Fruit fly (Drosophila melanogaster): ENCODE measurements around the gene CG8312.

The CG8312 gene

DNA sequence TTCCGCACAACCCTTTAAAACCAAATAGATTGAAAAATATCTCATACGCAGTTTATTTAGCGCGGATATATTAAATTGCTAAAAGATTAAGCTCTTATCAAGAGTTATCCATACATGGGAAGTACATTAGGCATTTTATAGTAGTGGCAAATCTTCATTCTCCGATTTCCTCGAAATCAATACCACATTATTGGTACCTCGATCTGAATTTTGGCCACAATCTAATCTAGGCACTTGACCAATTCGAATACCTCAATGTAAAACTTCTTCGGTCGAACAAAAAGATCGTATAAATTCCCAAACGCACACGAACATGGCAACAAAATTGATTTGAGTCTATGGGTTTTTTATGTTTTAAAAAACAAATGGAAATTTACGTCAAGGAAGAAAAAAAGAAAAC, 52.9 kb downstream of the CG8312 start:
- no peak for TF ChIP-seq GATAd (GFP tag; optimal IDR thresholded peaks at IDR 0.05)
- no peak for TF ChIP-seq Dif (GFP tag; optimal IDR thresholded peaks at IDR 0.05; ENCODE audit: partially characterized antibody)
- no peak for TF ChIP-seq dmrt93B (GFP tag; optimal IDR thresholded peaks at IDR 0.05)
- no peak for TF ChIP-seq dl (GFP tag; optimal IDR thresholded peaks at IDR 0.05; ENCODE audit: insufficient read depth in 1 of 2, partially characterized antibody in 2 of 2)
- TF ChIP-seq Rel (GFP tag; optimal IDR thresholded peaks at IDR 0.05) = no peak
- TF ChIP-seq Rel (tag; optimal IDR thresholded peaks at IDR 0.05) = peak; percentile 67

- TF ChIP-seq Vsx2 (GFP tag; optimal IDR thresholded peaks at IDR 0.05; ENCODE audit: partially characterized antibody) = no peak
- no peak for TF ChIP-seq jim (GFP tag; optimal IDR thresholded peaks at IDR 0.05)
- no peak for TF ChIP-seq Jra (GFP tag; optimal IDR thresholded peaks at IDR 0.05)
- no peak for TF ChIP-seq HLH106 (tag; optimal IDR thresholded peaks at IDR 0.05)
These were observed 53.5 kb downstream of the CG8312 start for dm6 chr3R:9644620-9645019.

dm6 chr3R:9646104-9646707, 55.1 kb downstream of the CG8312 start, which contains the start of gene Fst:
Gene Fst, minus strand, starts transcription at chr3R:9646154.
- TF ChIP-seq jim (GFP tag; optimal IDR thresholded peaks at IDR 0.05) (no peak), h (GFP tag; optimal IDR thresholded peaks at IDR 0.05) (peak; percentile 14), Vsx2 (GFP tag; optimal IDR thresholded peaks at IDR 0.05; ENCODE audit: partially characterized antibody) (no peak), Rel (GFP tag; optimal IDR thresholded peaks at IDR 0.05) (no peak), Rel (tag; optimal IDR thresholded peaks at IDR 0.05) (peak; percentile 5), foxo (GFP tag; optimal IDR thresholded peaks at IDR 0.05) (peak in 1 of 2 experiments; percentile 13), fru (GFP tag; optimal IDR thresholded peaks at IDR 0.05) (peak; percentile 19), Dfd (GFP tag; optimal IDR thresholded peaks at IDR 0.05) (no peak)

DNA sequence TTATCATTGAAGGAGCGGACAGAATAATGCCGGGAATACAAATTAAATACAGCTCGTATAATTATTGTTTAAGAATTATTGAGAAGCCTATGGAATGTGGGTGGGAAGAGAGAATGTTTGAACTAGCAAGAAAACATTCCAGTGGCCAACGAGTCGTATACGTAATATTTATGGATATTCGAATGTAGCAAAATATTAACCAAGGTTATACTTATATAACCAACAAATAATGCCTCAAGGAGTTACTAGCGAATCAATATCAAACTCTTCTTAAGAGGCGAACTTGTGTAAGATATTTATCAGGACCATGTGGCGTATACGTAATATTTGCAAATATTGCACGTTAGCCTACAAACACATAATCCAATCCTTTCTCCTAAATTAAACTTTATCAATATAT, 74.3 kb downstream of the CG8312 start:
- TF ChIP-seq CrebA (GFP tag; optimal IDR thresholded peaks at IDR 0.05; ENCODE audit: borderline replicate concordance) (no peak), Sp1 (GFP tag; optimal IDR thresholded peaks at IDR 0.05) (no peak), ey (GFP tag; optimal IDR thresholded peaks at IDR 0.05) (no peak), usp (GFP tag; optimal IDR thresholded peaks at IDR 0.05) (no peak)

DNA sequence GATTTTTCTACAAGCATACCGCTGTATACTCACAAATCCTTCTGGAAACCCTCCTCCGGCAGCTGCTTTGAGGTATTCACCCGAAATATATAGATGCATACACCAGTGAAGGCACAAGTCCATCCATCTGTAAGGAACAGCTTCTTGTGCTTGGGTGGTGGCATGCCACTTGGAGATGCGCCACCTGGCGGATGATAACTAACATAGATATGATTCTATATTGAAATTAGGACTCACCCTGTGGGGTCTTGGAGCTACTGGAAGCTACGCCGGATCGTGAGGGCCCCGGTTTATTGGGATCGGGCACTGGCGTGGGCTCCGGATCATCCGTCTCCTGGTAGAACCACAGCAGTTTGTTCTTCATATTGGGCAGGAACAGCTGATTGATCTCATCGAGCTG, 82.1 kb downstream of the CG8312 start:
- TF ChIP-seq foxo (GFP tag; optimal IDR thresholded peaks at IDR 0.05) (no peak), Dif (GFP tag; optimal IDR thresholded peaks at IDR 0.05; ENCODE audit: partially characterized antibody) (no peak), Dfd (GFP tag; optimal IDR thresholded peaks at IDR 0.05) (no peak), HLH106 (tag; optimal IDR thresholded peaks at IDR 0.05) (no peak), Sp1 (GFP tag; optimal IDR thresholded peaks at IDR 0.05) (no peak), Jra (GFP tag; optimal IDR thresholded peaks at IDR 0.05) (no peak), dsf (GFP tag; optimal IDR thresholded peaks at IDR 0.05; ENCODE audit: borderline replicate concordance) (no peak), N (GFP tag; optimal IDR thresholded peaks at IDR 0.05) (no peak), Hnf4 (GFP tag; optimal IDR thresholded peaks at IDR 0.05) (no peak), sv (GFP tag; optimal IDR thresholded peaks at IDR 0.05) (no peak)

DNA sequence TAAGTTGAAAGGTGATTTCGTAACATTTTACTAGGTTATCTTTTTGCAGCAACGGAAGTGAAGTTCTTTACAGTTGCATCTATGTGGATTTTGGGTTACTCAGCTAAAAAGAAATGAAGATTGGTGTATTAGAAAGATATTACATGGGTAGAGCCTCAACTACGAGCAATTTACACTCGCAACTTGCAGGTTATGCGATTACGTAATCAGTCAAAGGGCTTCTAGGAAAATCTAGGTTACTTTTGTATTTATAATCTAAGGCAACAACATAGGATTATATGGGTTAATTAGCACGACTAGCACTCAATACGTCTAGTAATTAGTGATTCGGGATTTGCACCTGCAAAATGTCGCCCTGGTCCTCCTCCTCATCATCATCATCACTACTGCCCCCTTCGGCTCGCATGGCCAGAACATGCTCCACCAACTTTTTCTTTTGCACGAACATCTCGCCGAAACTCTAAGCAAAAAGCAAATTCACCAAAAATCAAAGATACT, 83.1 kb downstream of the CG8312 start, which contains the start of gene Dhc1:
TSS of gene Dhc1 (minus strand) at position 448 of the 498 bp plus-strand sequence.
- no peak for TF ChIP-seq Jra (GFP tag; optimal IDR thresholded peaks at IDR 0.05)
- no peak for TF ChIP-seq h (GFP tag; optimal IDR thresholded peaks at IDR 0.05)
- no peak for TF ChIP-seq CG32264 (GFP tag; optimal IDR thresholded peaks at IDR 0.05)
- no peak for TF ChIP-seq dsf (GFP tag; optimal IDR thresholded peaks at IDR 0.05; ENCODE audit: borderline replicate concordance)
- TF ChIP-seq CG9705 (GFP tag; optimal IDR thresholded peaks at IDR 0.05) = no peak
- no peak for TF ChIP-seq Sp1 (GFP tag; optimal IDR thresholded peaks at IDR 0.05)

Data from whole organism, wandering third instar larva.